Fruit fly (Drosophila melanogaster) S2 (cell line): Measurements from ENCODE around the gene DIP-zeta.

ENCODE experiments used
- CG8478 ChIP-seq: fragments of >200 bp; optimal IDR thresholded peaks from 2 replicates; lab custom pipeline; 2018
- CTCF ChIP-seq, 2 experiments: fragments of >200 bp; optimal IDR thresholded peaks; 2 replicates each; lab custom pipeline; 2018

Gene DIP-zeta

DNA sequence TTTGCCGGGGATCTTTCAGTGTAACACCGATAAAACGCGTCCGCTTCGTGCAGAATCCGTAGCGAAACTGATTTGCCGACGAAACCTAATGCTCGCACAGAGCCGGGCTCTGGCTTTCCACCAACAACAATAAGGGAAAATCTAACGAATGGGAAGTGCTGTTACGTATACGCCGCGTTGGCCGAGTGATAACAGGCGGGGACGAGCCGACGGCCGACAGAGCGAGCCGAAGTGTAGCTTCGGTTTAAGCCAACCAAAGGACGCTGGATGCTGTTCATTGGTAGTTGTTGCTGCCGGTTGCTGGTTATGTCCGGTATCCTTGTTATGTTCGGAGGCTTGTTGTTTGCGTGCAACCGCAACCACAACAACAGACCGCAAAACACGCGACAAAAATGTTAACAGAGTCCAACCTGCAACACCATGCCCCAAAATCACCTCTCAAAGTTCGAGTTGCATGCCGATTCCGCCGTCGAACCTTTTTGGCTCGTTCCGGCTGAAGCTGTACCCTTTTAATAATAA, at the start of gene DIP-zeta:
TSS of gene DIP-zeta (minus strand) at position 71 of the 519 bp plus-strand sequence.
- no peak for TF ChIP-seq CTCF (optimal IDR thresholded peaks at IDR 0.05; lab: Kevin White, UChicago)
- no peak for TF ChIP-seq CG8478

DNA sequence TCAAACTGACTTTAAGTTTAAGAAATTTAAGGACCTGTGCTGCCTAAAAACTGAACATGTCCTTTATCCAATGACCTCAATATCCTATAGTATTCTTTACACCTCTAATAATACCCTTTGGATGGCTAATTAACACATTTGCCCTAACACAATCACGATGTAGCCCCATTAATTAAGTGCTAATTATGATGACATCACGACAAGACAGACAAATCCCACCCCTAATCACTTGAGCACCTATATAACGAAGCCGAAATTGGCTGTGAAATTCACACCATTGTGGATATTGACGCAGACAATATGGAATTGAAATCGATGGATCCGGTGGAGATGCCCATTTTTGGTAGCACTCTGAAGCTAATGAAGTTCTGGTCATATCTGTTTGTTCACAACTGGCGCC, 40.5 kb upstream of the DIP-zeta start, which contains the start of gene Or30a:
TSS of gene Or30a (plus strand) at position 301 of the 400 bp plus-strand sequence.
- TF ChIP-seq CTCF (optimal IDR thresholded peaks at IDR 0.05; lab: Kevin White, UChicago) (no peak), CG8478 (no peak)

DNA sequence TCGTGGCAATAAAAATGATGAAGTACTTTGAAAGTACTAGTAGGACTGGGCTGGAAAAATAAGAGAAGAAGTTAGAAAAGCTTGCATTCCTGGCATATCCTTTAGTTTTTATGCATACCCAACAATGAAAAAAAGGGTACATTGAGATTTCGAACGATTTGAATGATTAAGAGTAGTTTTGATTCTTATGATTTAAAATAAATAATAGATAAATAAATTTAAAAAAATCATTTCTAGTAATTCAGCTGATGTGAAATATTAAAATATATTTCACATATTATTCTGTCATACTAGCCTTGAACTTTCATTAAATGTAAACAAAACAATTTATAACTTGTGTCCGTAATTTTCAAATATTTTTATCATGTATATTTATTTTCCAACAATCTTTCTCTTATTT, 26.3 kb upstream of the DIP-zeta start, which contains the start of gene CG31609:
TSS of gene CG31609 (plus strand) at position 301 of the 400 bp plus-strand sequence.
- TF ChIP-seq CTCF (optimal IDR thresholded peaks at IDR 0.05; lab: Kevin White, UChicago) (no peak), CG8478 (no peak)

DNA sequence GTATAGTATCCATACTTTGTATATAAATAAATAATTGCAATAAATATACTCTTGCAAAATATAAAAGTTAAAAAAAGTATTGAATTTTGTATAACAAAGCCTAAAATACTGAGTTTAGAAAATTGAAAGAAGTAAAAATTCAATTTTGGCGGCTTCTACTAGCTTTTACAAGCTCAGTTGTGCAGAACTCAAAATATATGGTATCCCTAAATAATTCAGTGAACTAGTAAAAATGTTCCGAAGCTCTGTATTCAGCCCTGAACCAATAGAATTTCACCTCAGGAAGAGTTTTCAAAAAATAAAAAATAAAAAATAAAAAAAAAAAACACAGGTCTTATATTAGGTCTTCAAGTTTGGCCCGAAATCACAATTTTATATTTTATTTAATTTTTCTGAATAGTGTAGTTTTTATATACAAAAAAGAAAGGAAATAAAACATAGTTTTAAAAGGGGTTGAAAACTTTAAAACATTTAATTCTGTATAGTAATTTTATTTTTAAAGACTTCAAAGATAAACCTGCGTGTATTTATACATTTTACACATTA, 18.7 kb upstream of the DIP-zeta start:
- no peak for TF ChIP-seq CG8478
- TF ChIP-seq CTCF (optimal IDR thresholded peaks at IDR 0.05; lab: Kevin White, UChicago) = no peak

DNA sequence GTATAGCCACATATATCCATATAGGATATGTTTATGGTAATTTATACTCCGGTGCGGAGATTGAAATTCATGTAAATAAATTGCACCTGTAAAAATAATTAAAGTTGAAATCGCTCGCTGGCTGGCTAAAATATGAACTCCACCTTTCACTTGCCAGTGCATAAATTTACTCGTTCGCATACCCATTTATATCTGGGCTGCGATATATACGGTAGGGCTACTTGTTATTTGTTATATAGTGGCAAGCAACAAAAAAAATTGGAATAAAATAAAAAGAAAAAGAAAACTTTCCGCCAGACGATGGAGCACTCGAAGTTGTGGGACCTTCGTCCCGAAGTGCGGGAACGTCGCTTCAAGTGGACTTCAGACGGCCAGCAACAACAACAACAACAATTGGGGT, 12.8 kb upstream of the DIP-zeta start, which contains the start of gene Toll-4:
TSS of gene Toll-4 (plus strand) at position 301 of the 400 bp plus-strand sequence.
- TF ChIP-seq CTCF (optimal IDR thresholded peaks at IDR 0.05; lab: Kevin White, UChicago) = no peak
- no peak for TF ChIP-seq CG8478

DNA sequence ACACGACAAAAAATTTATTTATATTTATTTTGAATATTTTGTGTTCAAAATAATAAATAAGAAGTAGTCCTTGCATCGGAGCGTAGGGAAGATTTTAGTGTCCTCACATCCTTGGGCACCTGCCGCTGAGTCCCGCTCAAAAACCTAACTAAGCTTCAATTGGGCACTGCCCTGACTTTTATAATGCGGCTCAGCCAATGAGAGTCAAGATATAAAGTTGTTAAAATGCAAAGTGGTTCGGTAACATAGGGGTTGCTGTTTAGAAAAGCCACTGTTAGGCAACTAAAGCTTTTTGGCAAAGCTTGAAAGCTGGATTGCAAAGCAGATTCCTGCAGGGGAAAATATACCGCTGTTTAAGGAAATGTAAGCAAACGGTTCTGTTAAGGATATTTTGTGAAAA, 11.8 kb upstream of the DIP-zeta start:
- TF ChIP-seq CTCF (optimal IDR thresholded peaks at IDR 0.05; lab: Kevin White, UChicago) (no peak), CG8478 (no peak)

DNA sequence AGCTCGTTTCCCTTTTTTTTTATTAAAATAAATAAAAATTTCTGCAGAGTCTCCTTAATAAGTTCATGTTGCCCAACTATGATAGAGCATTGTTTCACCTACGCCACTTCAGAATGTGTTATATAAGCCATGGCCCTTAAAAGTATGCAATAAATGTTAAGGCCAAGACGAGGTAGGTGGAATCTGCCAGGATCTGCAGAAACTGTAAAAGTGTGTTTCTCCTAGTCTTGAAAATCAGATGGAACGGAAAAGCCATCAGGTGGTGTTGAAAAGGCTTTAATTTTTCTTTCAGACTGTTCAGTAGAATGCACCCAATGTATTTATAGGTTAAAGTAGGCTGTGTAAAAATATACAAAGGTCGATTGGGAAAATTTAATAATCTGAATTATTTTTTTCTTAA, 5.9 kb upstream of the DIP-zeta start, which contains the start of gene CG12439:
TSS of gene CG12439 (plus strand) at position 301 of the 400 bp plus-strand sequence.
- TF ChIP-seq CTCF (optimal IDR thresholded peaks at IDR 0.05; lab: Kevin White, UChicago) (no peak), CG8478 (no peak)

DNA sequence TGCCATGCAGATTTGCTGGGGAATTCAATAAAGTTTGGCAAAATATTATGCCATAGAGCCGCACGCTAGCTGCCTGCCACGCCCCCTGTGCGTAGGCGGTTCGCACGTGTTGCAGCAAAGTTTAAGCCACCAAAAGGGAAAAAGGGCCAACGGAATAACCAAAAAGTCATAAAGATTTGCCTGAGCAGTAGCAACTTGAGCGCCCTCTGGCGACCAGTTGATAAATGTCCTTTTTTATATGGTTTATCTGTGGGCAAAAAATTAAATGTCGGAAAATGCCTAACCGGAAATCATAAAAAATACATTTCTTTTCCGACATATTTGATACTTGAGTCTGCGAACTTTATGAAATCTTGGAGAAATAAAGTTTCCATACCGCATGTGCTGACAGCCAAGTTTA, 3.8 kb downstream of the DIP-zeta start:
- TF ChIP-seq CTCF (optimal IDR thresholded peaks at IDR 0.05; lab: Kevin White, UChicago) (peak; percentile 57 to 60), CG8478 (no peak)

DNA sequence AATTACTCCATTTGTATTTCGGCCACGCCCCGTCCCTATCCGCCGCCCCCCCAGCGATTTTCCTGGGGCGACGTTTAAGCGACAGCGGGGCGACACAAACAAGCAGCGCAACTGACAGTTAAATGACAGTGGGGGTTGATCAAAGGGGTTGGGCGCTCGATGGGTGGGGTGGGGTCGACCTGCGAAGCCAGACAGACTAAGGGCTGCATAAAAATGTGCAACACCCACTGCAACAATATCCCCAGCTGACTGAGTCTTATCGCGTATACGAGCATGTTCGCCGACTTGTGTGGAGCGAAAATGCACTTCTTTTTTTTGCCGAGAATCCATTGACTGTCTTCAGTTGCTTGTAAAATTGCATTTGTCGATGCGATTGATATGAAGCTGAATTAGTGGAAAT, 39.2 kb downstream of the DIP-zeta start, which contains the start of gene CG9582:
TSS of gene CG9582 (minus strand) at position 101 of the 400 bp plus-strand sequence.
- TF ChIP-seq CTCF (optimal IDR thresholded peaks at IDR 0.05; lab: Kevin White, UChicago) = no peak
- no peak for TF ChIP-seq CG8478

DNA sequence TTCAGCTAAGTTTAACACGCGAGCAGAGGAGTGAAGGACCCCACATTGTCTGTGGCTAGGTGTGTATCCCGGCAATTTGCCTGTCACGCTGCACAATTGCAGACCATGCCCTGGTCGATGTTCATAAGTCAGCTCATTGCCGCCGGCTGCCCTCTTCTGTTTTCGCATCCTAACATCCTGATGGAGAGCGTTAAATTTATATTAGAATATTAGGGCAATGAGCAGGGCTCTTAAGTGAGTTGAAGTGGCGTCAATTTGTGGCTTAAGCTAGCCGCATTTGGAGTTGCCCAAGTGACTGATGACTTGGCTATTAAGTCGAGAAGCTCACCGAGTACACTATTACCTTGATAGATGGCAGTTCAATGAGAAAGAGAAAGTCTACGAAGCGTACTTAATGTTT, 44.8 kb downstream of the DIP-zeta start:
- TF ChIP-seq CG8478 = no peak
- no peak for TF ChIP-seq CTCF (optimal IDR thresholded peaks at IDR 0.05; lab: Kevin White, UChicago)

DNA sequence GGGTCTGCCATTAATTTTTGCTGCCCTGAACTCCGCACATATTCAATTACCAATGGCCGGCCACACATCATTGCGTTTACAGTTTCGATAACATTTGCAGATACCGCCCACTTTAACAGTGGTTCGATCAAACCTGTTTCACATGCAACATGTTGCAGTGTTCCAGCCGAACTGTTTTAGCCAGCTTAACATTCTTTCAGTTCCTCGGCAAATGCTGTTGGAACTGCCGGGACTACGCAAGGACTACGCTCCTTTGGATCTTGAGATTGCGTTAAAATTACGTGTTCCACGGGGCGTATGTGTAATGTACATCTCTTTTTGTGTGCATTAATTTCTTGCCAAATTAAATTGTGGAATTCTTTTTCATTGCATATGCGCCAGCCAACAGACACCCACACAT, 51.5 kb downstream of the DIP-zeta start:
- no peak for TF ChIP-seq CTCF (optimal IDR thresholded peaks at IDR 0.05; lab: Kevin White, UChicago)
- TF ChIP-seq CG8478 = no peak

DNA sequence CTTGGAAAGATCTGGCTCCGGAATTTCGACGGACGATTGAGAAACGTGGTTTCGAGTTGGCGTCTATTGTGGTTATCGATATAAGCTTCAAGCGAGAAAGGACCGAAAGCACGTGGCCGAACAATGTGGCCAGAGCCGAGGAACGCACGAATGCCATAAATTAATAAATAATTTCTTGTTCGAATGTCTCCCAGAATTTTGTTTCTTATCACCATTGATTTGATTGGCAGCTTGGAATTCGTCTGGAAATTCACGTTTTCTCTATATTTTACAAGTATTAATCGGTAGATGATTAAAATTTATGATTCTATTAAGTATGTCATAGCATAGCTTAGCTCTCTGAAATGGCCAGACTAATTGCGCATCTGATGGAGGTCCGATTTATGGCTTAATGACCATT, 57.0 kb downstream of the DIP-zeta start, which contains the start of gene Rcd-1r:
TSS of gene Rcd-1r (minus strand) at position 101 of the 400 bp plus-strand sequence.
- TF ChIP-seq CTCF (optimal IDR thresholded peaks at IDR 0.05; lab: Kevin White, UChicago) = no peak
- no peak for TF ChIP-seq CG8478

DNA sequence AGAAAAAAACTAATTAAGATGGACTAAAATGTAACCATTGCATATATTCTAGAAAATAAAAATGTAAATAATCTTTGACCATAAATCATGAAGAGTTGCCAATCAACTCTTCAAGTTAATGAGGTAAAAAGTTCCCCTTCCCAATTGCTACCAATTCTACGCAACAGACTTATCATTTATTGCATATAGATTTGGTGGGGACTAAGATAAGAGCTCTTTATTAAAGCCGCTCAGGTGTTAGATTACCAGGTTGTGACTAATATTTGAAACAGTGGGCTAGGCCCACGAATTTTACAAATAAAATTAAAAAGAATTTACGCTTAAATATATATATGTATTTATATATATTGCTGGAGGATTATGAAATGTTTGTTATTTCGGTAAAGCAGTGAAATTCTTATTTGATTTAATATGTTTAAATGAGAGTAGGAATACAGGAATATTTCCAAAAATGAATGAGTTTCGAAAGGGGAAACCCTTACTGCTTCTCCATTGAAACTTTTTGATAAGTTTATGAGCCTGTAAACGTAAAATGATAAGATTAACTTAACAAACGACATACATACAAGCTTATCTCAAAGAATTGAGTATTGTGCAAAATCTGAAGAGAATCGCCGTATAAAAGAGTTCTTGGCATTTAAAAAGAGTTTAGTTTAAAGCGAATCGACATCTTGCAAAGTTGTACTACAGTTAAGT, 59.3 kb downstream of the DIP-zeta start, which contains the start of gene CG13102:
TSS of gene CG13102 (plus strand) at position 646 of the 696 bp plus-strand sequence.
- TF ChIP-seq CTCF (optimal IDR thresholded peaks at IDR 0.05; lab: Kevin White, UChicago) (no peak), CG8478 (no peak)

DNA sequence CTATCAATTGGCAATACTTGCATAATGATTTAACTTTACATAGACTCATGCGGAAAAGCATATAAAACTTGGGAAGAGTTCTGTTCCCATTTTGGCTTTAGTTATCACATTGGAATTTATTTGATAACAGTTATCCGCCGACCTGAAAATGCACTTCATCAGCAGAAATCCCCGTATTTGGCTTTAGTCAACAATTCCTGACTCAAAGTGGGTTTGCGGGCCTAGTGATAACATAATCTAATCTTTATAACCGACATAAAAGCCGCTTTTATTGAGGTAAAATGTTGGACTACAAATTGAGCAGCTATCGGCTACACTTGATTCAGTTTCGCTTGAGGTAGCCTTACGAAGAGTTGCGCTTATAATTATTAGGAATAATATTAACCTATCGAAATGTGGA, 60.7 kb downstream of the DIP-zeta start, which contains the start of gene CG9568:
TSS of gene CG9568 (plus strand) at position 317 of the 400 bp plus-strand sequence.
- TF ChIP-seq CG8478 = no peak
- no peak for TF ChIP-seq CTCF (optimal IDR thresholded peaks at IDR 0.05; lab: Kevin White, UChicago)
